Fruit fly (Drosophila melanogaster) whole organism, pupa: ENCODE results near the gene MYPT-75D.

Experiments
- CG10348 ChIP-seq: fragments of 200-800 bp; sonication (Bioruptor generic); IDR thresholded peaks from 2 replicates; pipeline ENCODE4 v1.3.6; 2022; ENCODE audit warnings: missing biosample characterization, missing genetic modification characterization
- CG12605 ChIP-seq: fragments of 200-800 bp; sonication (Bioruptor generic); IDR thresholded peaks from 2 replicates; pipeline ENCODE4 v1.3.6; 2022; ENCODE audit warnings: missing biosample characterization, missing genetic modification characterization
- CG13204 ChIP-seq: fragments of 200-800 bp; sonication (Bioruptor generic); optimal IDR thresholded peaks from 2 replicates; lab custom pipeline; 2018; ENCODE audit warnings: missing biosample characterization, mild to moderate bottlenecking, missing genetic modification characterization, moderate library complexity
- CG14655 ChIP-seq: fragments of 200-800 bp; sonication (Bioruptor generic); optimal IDR thresholded peaks from 3 replicates; lab custom pipeline; 2017; ENCODE audit warnings: mild to moderate bottlenecking, missing biosample characterization, missing genetic modification reagents, missing genetic modification characterization
- CG15710 ChIP-seq: fragments of 200-800 bp; sonication (Bioruptor generic); optimal IDR thresholded peaks from 2 replicates; lab custom pipeline; 2018; ENCODE audit warnings: missing biosample characterization, mild to moderate bottlenecking, missing genetic modification characterization, moderate library complexity
- CG17806 ChIP-seq: fragments of 200-800 bp; sonication (Bioruptor generic); optimal IDR thresholded peaks from 2 replicates; lab custom pipeline; 2018; ENCODE audit warnings: missing biosample characterization, mild to moderate bottlenecking, missing genetic modification characterization, moderate library complexity
- CG32121 ChIP-seq: fragments of 200-800 bp; sonication (Bioruptor generic); IDR thresholded peaks from 2 replicates; pipeline ENCODE4 v1.3.6; 2022; ENCODE audit warnings: missing biosample characterization, missing genetic modification characterization
- CG34367 ChIP-seq: fragments of 200-800 bp; sonication (Bioruptor generic); optimal IDR thresholded peaks from 2 replicates; lab custom pipeline; 2018; ENCODE audit warnings: missing biosample characterization, mild to moderate bottlenecking, missing genetic modification characterization
- CG4496 ChIP-seq: fragments of 200-800 bp; sonication (Bioruptor generic); IDR thresholded peaks from 3 replicates; pipeline ENCODE4 v1.3.6; 2022; ENCODE audit warnings: missing biosample characterization, missing genetic modification characterization
- CG8159 ChIP-seq: fragments of 200-800 bp; sonication (Bioruptor generic); optimal IDR thresholded peaks from 3 replicates; lab custom pipeline; 2018; ENCODE audit warnings: missing biosample characterization, mild to moderate bottlenecking, missing genetic modification characterization, moderate library complexity
- CG8301 ChIP-seq: fragments of 200-800 bp; sonication (Bioruptor generic); optimal IDR thresholded peaks from 2 replicates; lab custom pipeline; 2018; ENCODE audit warnings: missing biosample characterization, mild to moderate bottlenecking, missing genetic modification characterization
- CG9948 ChIP-seq: fragments of 200-800 bp; sonication (Bioruptor generic); optimal IDR thresholded peaks from 2 replicates; lab custom pipeline; 2018; ENCODE audit warnings: missing biosample characterization, mild to moderate bottlenecking, missing genetic modification characterization, moderate library complexity
- D1 ChIP-seq: fragments of 200-800 bp; sonication (Bioruptor generic); optimal IDR thresholded peaks from 2 replicates; lab custom pipeline; 2018; ENCODE audit warnings: missing biosample characterization, mild to moderate bottlenecking, missing genetic modification characterization, moderate library complexity
- EcR ChIP-seq: fragments of 200-800 bp; sonication (Bioruptor generic); optimal IDR thresholded peaks from 3 replicates; lab custom pipeline; 2019; ENCODE audit warnings: missing biosample characterization, missing genetic modification characterization, mild to moderate bottlenecking, moderate library complexity, missing genetic modification reagents
- Ets98B ChIP-seq: fragments of 200-800 bp; sonication (Bioruptor generic); IDR thresholded peaks from 2 replicates; pipeline ENCODE4 v1.3.6; 2022; ENCODE audit warnings: missing biosample characterization, missing genetic modification characterization
- Pif1A ChIP-seq: fragments of 200-800 bp; sonication (Bioruptor generic); optimal IDR thresholded peaks from 3 replicates; lab custom pipeline; 2016; ENCODE audit warnings: missing biosample characterization, missing genetic modification characterization
- Pif1B ChIP-seq: fragments of 200-800 bp; sonication (Bioruptor generic); optimal IDR thresholded peaks from 3 replicates; lab custom pipeline; 2016; ENCODE audit warnings: missing biosample characterization, missing genetic modification characterization
- Snoo ChIP-seq: fragments of 200-800 bp; sonication (Bioruptor generic); optimal IDR thresholded peaks from 3 replicates; lab custom pipeline; 2017; ENCODE audit warnings: missing biosample characterization, mild to moderate bottlenecking, missing genetic modification characterization, inconsistent platforms
- fd96Ca ChIP-seq: fragments of 200-800 bp; sonication (Bioruptor generic); IDR thresholded peaks from 3 replicates; pipeline ENCODE4 v1.3.6; 2022; ENCODE audit warnings: missing biosample characterization, missing genetic modification characterization
- gl ChIP-seq: fragments of 200-800 bp; sonication (Bioruptor generic); optimal IDR thresholded peaks from 2 replicates; lab custom pipeline; 2018; ENCODE audit warnings: missing biosample characterization, mild to moderate bottlenecking, missing genetic modification characterization
- rn ChIP-seq: fragments of 200-800 bp; sonication (Bioruptor generic); IDR thresholded peaks from 2 replicates; pipeline ENCODE4 v1.3.6; 2022; ENCODE audit warnings: missing biosample characterization, missing genetic modification characterization

The MYPT-75D gene

dm6 chr3L:18681550-18682217 is 55.9 kb downstream of the MYPT-75D start, which contains the start of the genes Sgf11 and CG32202:
Gene Sgf11 (minus strand): TSS chr3L:18681836.
Gene CG32202 (plus strand): TSS chr3L:18682184.
- TF ChIP-seq CG17806 (peak; percentile 53), Ets98B (GFP tag; lab: Robert Waterston, UW) (0 out of 2 replicates have a peak, but pooled peaks have one; percentile 26), CG9948 (tag; lab: Kevin White, UChicago) (peak; percentile 57), CG14655 (GFP tag; lab: Kevin White, UChicago) (no peak), CG8301 (tag; lab: Kevin White, UChicago) (no peak), CG34367 (tag; lab: Kevin White, UChicago) (peak; percentile 48), CG15710 (peak; percentile 70), fd96Ca (GFP tag; lab: Robert Waterston, UW) (no peak), CG4496 (GFP tag; lab: Robert Waterston, UW) (no peak), Pif1B (GFP tag; lab: Kevin White, UChicago) (no peak), Snoo (peak; percentile 31), D1 (tag; lab: Kevin White, UChicago) (no peak), CG32121 (GFP tag; lab: Robert Waterston, UW) (no peak), CG13204 (no peak)

DNA sequence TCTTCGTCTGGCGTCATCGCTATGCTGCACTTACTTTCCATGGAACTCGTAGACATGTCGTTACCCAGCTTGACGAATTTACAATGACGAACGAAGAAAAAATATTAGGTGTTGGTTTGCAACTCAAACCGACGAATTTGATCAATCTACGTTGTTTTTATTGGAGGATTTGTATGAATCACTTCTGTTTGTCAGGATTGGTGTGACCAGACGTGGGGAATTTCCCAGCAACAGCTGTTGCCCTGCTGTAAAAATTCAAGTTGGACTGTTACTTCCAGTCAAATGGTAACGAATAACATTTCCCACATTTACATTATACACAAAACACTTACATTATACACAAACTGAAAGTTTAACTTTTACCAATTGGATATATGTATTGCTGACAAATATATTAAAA is 58.1 kb downstream of the MYPT-75D start, which contains the start of gene Chmp1:
Chmp1 (minus strand) TSS at position 216 of the 400 bp plus-strand sequence.
- TF ChIP-seq D1 (tag; lab: Kevin White, UChicago) (no peak), Pif1A (GFP tag; lab: Kevin White, UChicago) (no peak), CG32121 (GFP tag; lab: Robert Waterston, UW) (no peak), CG8301 (tag; lab: Kevin White, UChicago) (no peak), CG12605 (GFP tag; lab: Robert Waterston, UW) (no peak), gl (tag; lab: Kevin White, UChicago) (no peak), rn (GFP tag; lab: Robert Waterston, UW) (no peak), CG9948 (tag; lab: Kevin White, UChicago) (no peak), EcR (GFP tag; lab: Kevin White, UChicago) (no peak), CG10348 (GFP tag; lab: Robert Waterston, UW) (no peak), CG14655 (GFP tag; lab: Kevin White, UChicago) (no peak), CG13204 (no peak), CG17806 (no peak), Ets98B (GFP tag; lab: Robert Waterston, UW) (no peak)
- TF ChIP-seq, all 21 proteins: peak for 0

dm6 chr3L:18686220-18686801 is 60.6 kb downstream of the MYPT-75D start, which contains the start of gene Cyp12c1:
Gene Cyp12c1 (minus strand): TSS chr3L:18686319.
- TF ChIP-seq D1 (tag; lab: Kevin White, UChicago), result no peak
- TF ChIP-seq Ets98B (GFP tag; lab: Robert Waterston, UW), result no peak
- no peak for TF ChIP-seq Pif1B (GFP tag; lab: Kevin White, UChicago)
- no peak for TF ChIP-seq CG8159 (tag; lab: Kevin White, UChicago)
- no peak for TF ChIP-seq CG17806
- no peak for TF ChIP-seq CG8301 (tag; lab: Kevin White, UChicago)
- no peak for TF ChIP-seq CG4496 (GFP tag; lab: Robert Waterston, UW)
- TF ChIP-seq Snoo, result no peak
- TF ChIP-seq CG13204, result no peak
- TF ChIP-seq CG34367 (tag; lab: Kevin White, UChicago), result no peak
- no peak for TF ChIP-seq CG15710
- TF ChIP-seq rn (GFP tag; lab: Robert Waterston, UW), result no peak
- no peak for TF ChIP-seq CG32121 (GFP tag; lab: Robert Waterston, UW)
- TF ChIP-seq gl (tag; lab: Kevin White, UChicago), result no peak
- no peak for TF ChIP-seq CG10348 (GFP tag; lab: Robert Waterston, UW)
- no peak for TF ChIP-seq Pif1A (GFP tag; lab: Kevin White, UChicago)

- no peak for TF ChIP-seq fd96Ca (GFP tag; lab: Robert Waterston, UW)
- no peak for TF ChIP-seq Pif1B (GFP tag; lab: Kevin White, UChicago)
- TF ChIP-seq Snoo, result no peak
- TF ChIP-seq CG34367 (tag; lab: Kevin White, UChicago), result no peak
- no peak for TF ChIP-seq CG14655 (GFP tag; lab: Kevin White, UChicago)
- TF ChIP-seq CG13204, result no peak
- no peak for TF ChIP-seq gl (tag; lab: Kevin White, UChicago)
- no peak for TF ChIP-seq CG12605 (GFP tag; lab: Robert Waterston, UW)
- no peak for TF ChIP-seq rn (GFP tag; lab: Robert Waterston, UW)
- TF ChIP-seq CG8159 (tag; lab: Kevin White, UChicago), result no peak
- TF ChIP-seq CG17806, result no peak
- TF ChIP-seq CG9948 (tag; lab: Kevin White, UChicago), result no peak
- TF ChIP-seq CG15710, result no peak
- TF ChIP-seq EcR (GFP tag; lab: Kevin White, UChicago), result no peak
Observed at dm6 chr3L:18693887-18694286, 68.1 kb downstream of the MYPT-75D start, which contains the start of gene CG6893. Gene CG6893 (plus strand): TSS chr3L:18694187.

DNA sequence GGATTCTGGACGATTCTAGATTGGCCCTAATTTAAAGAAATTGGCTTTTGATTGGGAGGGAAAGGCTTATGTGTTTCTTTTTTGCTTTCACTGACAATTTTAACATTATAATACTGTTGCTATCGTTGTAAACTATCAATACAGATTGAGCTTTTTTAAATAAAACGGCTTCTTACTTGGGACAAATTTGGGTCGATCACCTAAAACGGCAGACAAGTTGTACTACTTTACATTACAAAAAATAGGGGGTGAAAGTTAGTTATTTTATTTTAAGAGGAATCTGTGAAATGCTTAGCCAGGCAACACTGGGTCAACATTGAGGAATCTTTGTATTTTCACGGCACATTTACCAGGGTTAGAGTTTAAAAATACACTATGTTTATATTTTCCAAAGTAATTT is 72.6 kb downstream of the MYPT-75D start, which contains the start of gene Dic4:
Dic4 (minus strand) TSS at position 101 of the 400 bp plus-strand sequence.
- TF ChIP-seq CG14655 (GFP tag; lab: Kevin White, UChicago) (no peak), CG4496 (GFP tag; lab: Robert Waterston, UW) (no peak), Pif1B (GFP tag; lab: Kevin White, UChicago) (no peak), Snoo (no peak), CG10348 (GFP tag; lab: Robert Waterston, UW) (no peak), CG13204 (no peak), CG8159 (tag; lab: Kevin White, UChicago) (no peak), CG15710 (no peak), Pif1A (GFP tag; lab: Kevin White, UChicago) (no peak), CG8301 (tag; lab: Kevin White, UChicago) (no peak)
